Fruit fly (Drosophila melanogaster) whole organism, embryonic: ENCODE results near the gene CoRest.

Experiments
- BtbVII ChIP-seq: fragments of 200-800 bp; sonication (Bioruptor generic); optimal IDR thresholded peaks from 3 replicates; lab custom pipeline; 2017; ENCODE audit warnings: missing biosample characterization, mild to moderate bottlenecking, missing genetic modification characterization
- CG10147 ChIP-seq: fragments of 200-800 bp; sonication (Bioruptor generic); optimal IDR thresholded peaks from 2 replicates; lab custom pipeline; 2019; ENCODE audit warnings: missing biosample characterization, mild to moderate bottlenecking, missing genetic modification characterization, moderate library complexity
- CG1024 ChIP-seq: fragments of 200-800 bp; sonication (Bioruptor generic); IDR thresholded peaks from 2 replicates; pipeline ENCODE4 v1.3.6; 2022; ENCODE audit warnings: missing biosample characterization, missing genetic modification characterization
- CG10431 ChIP-seq: fragments of 200-800 bp; sonication (Bioruptor generic); optimal IDR thresholded peaks from 3 replicates; lab custom pipeline; 2018; ENCODE audit warnings: missing biosample characterization, mild to moderate bottlenecking, missing genetic modification characterization
- CG10565 ChIP-seq: fragments of 200-800 bp; sonication (Bioruptor generic); optimal IDR thresholded peaks from 3 replicates; lab custom pipeline; 2016; ENCODE audit warnings: missing biosample characterization, mild to moderate bottlenecking, missing genetic modification characterization
- CG11456 ChIP-seq: fragments of 200-800 bp; sonication (Bioruptor generic); IDR thresholded peaks from 3 replicates; pipeline ENCODE4 v1.3.6; 2022; ENCODE audit warnings: missing biosample characterization, missing genetic modification characterization
- CG12299 ChIP-seq: fragments of 200-800 bp; sonication (Bioruptor generic); optimal IDR thresholded peaks from 2 replicates; lab custom pipeline; 2018; ENCODE audit warnings: missing biosample characterization, mild to moderate bottlenecking, missing genetic modification characterization
- CG15269 ChIP-seq: fragments of 200-800 bp; sonication (Bioruptor generic); optimal IDR thresholded peaks from 2 replicates; lab custom pipeline; 2018; ENCODE audit warnings: missing biosample characterization, mild to moderate bottlenecking, missing genetic modification characterization, moderate library complexity
- CG1529 ChIP-seq: fragments of 200-800 bp; sonication (Bioruptor generic); optimal IDR thresholded peaks from 3 replicates; lab custom pipeline; 2018; ENCODE audit warnings: missing biosample characterization, missing genetic modification characterization
- CG17359 ChIP-seq: fragments of 200-800 bp; sonication (Bioruptor generic); optimal IDR thresholded peaks from 3 replicates; lab custom pipeline; 2018; ENCODE audit warnings: missing biosample characterization, mild to moderate bottlenecking, missing genetic modification characterization, moderate library complexity
- CG17612 ChIP-seq: fragments of 200-800 bp; sonication (Bioruptor generic); IDR thresholded peaks from 2 replicates; pipeline ENCODE4 v1.3.6; 2022; ENCODE audit warnings: missing biosample characterization, missing genetic modification characterization
- CG2875 ChIP-seq: fragments of 200-800 bp; sonication (Bioruptor generic); optimal IDR thresholded peaks from 2 replicates; lab custom pipeline; 2017; ENCODE audit warnings: missing biosample characterization, mild to moderate bottlenecking, missing genetic modification characterization, missing genetic modification reagents
- CG30403 ChIP-seq: fragments of 200-800 bp; sonication (Bioruptor generic); optimal IDR thresholded peaks from 3 replicates; lab custom pipeline; 2016; ENCODE audit warnings: missing biosample characterization, missing genetic modification characterization
- CG3847 ChIP-seq: fragments of 200-800 bp; sonication (Bioruptor generic); IDR thresholded peaks from 2 replicates; pipeline ENCODE4 v1.3.6; 2022; ENCODE audit warnings: missing biosample characterization, missing genetic modification characterization
- CG42726 ChIP-seq: fragments of 200-800 bp; sonication (Bioruptor generic); IDR thresholded peaks from 2 replicates; pipeline ENCODE4 v1.3.6; 2022; ENCODE audit warnings: missing biosample characterization, missing genetic modification characterization; ENCODE audit not compliant: partially characterized antibody
- CG6654 ChIP-seq: fragments of 200-800 bp; sonication (Bioruptor generic); optimal IDR thresholded peaks from 2 replicates; lab custom pipeline; 2017; ENCODE audit warnings: missing biosample characterization, mild to moderate bottlenecking, missing genetic modification characterization
- CG6683 ChIP-seq: fragments of 200-800 bp; sonication (Bioruptor generic); optimal IDR thresholded peaks from 2 replicates; lab custom pipeline; 2017; ENCODE audit warnings: missing biosample characterization, mild to moderate bottlenecking, missing genetic modification characterization, missing genetic modification reagents
- CG6854 ChIP-seq: fragments of 200-800 bp; sonication (Bioruptor generic); optimal IDR thresholded peaks from 3 replicates; lab custom pipeline; 2017; ENCODE audit warnings: missing biosample characterization, mild to moderate bottlenecking, missing genetic modification characterization
- CG7357 ChIP-seq: fragments of 200-800 bp; sonication (Bioruptor generic); IDR thresholded peaks from 3 replicates; pipeline ENCODE4 v1.3.6; 2022; ENCODE audit warnings: missing biosample characterization, missing genetic modification characterization
- CG7987 ChIP-seq: fragments of 200-800 bp; sonication (Bioruptor generic); optimal IDR thresholded peaks from 2 replicates; lab custom pipeline; 2018; ENCODE audit warnings: missing biosample characterization, mild to moderate bottlenecking, missing genetic modification characterization, moderate library complexity
- CG9215 ChIP-seq: fragments of 200-800 bp; sonication (Bioruptor generic); IDR thresholded peaks from 2 replicates; pipeline ENCODE4 v1.3.6; 2022; ENCODE audit warnings: missing biosample characterization, missing genetic modification characterization
- Doc2 ChIP-seq: fragments of 200-800 bp; sonication (Bioruptor generic); IDR thresholded peaks from 2 replicates; pipeline ENCODE4 v1.3.6; 2022; ENCODE audit warnings: missing biosample characterization, missing genetic modification characterization
- HLH54F ChIP-seq: fragments of 200-800 bp; sonication (Bioruptor generic); optimal IDR thresholded peaks from 3 replicates; lab custom pipeline; 2016; ENCODE audit warnings: missing biosample characterization, missing genetic modification characterization
- Hand ChIP-seq: fragments of 200-800 bp; sonication (Bioruptor generic); optimal IDR thresholded peaks from 2 replicates; lab custom pipeline; 2017; ENCODE audit warnings: mild to moderate bottlenecking, missing biosample characterization, missing genetic modification reagents, missing genetic modification characterization
- Hmr ChIP-seq: fragments of 200-800 bp; sonication (Bioruptor generic); optimal IDR thresholded peaks from 3 replicates; lab custom pipeline; 2017; ENCODE audit warnings: mild to moderate bottlenecking, missing biosample characterization, missing genetic modification reagents, missing genetic modification characterization
- Hmx ChIP-seq: fragments of 200-800 bp; sonication (Bioruptor generic); optimal IDR thresholded peaks from 2 replicates; lab custom pipeline; 2016; ENCODE audit warnings: missing biosample characterization, missing genetic modification characterization
- Jarid2 ChIP-seq: fragments of 200-800 bp; sonication (Bioruptor generic); optimal IDR thresholded peaks from 3 replicates; lab custom pipeline; 2017; ENCODE audit warnings: mild to moderate bottlenecking, missing biosample characterization, missing genetic modification reagents, missing genetic modification characterization
- MTF-1 ChIP-seq: fragments of 200-800 bp; sonication (Bioruptor generic); optimal IDR thresholded peaks from 2 replicates; lab custom pipeline; 2018; ENCODE audit warnings: missing biosample characterization, mild to moderate bottlenecking, missing genetic modification characterization, borderline replicate concordance
- Nf-YC ChIP-seq: fragments of 200-800 bp; optimal IDR thresholded peaks from 3 replicates; lab custom pipeline; 2019; ENCODE audit warnings: missing biosample characterization, mild to moderate bottlenecking, missing genetic modification characterization, moderate library complexity
- Oaz ChIP-seq: fragments of 200-800 bp; sonication (Bioruptor generic); IDR thresholded peaks from 2 replicates; pipeline ENCODE4 v1.3.6; 2022; ENCODE audit warnings: missing biosample characterization, missing genetic modification characterization
- PHDP ChIP-seq: fragments of 200-800 bp; sonication (Bioruptor generic); optimal IDR thresholded peaks from 3 replicates; lab custom pipeline; 2018; ENCODE audit warnings: missing biosample characterization, mild to moderate bottlenecking, missing genetic modification characterization, moderate library complexity
- Ptx1 ChIP-seq: fragments of 200-800 bp; sonication (Bioruptor generic); IDR thresholded peaks from 2 replicates; pipeline ENCODE4 v1.3.6; 2022; ENCODE audit warnings: missing biosample characterization, missing genetic modification characterization
- TFAM ChIP-seq: fragments of 200-800 bp; sonication (Bioruptor generic); optimal IDR thresholded peaks from 2 replicates; lab custom pipeline; 2017; ENCODE audit warnings: missing biosample characterization, missing genetic modification characterization, inconsistent platforms
- Usf ChIP-seq: fragments of 200-800 bp; sonication (Bioruptor generic); optimal IDR thresholded peaks from 2 replicates; lab custom pipeline; 2017; ENCODE audit warnings: missing genotype, missing biosample characterization, missing genetic modification characterization
- bcd ChIP-seq: fragments of 200-800 bp; sonication (Bioruptor generic); optimal IDR thresholded peaks from 2 replicates; lab custom pipeline; 2017; ENCODE audit warnings: missing biosample characterization, mild to moderate bottlenecking, missing genetic modification characterization
- eve ChIP-seq, 2 experiments: fragments of >200 bp; optimal IDR thresholded peaks; 2 replicates each; lab custom pipeline; 2017; ENCODE audit warnings: missing biosample characterization in 2 of 2, missing genetic modification characterization in 2 of 2
- fd102C ChIP-seq: fragments of 200-800 bp; sonication (Bioruptor generic); optimal IDR thresholded peaks from 2 replicates; lab custom pipeline; 2018; ENCODE audit warnings: missing biosample characterization, mild to moderate bottlenecking, missing genetic modification characterization, moderate library complexity
- fru ChIP-seq: fragments of >200 bp; optimal IDR thresholded peaks from 2 replicates; lab custom pipeline; 2017
- grau ChIP-seq: fragments of 200-800 bp; optimal IDR thresholded peaks from 3 replicates; lab custom pipeline; 2019; ENCODE audit warnings: missing biosample characterization, mild to moderate bottlenecking, missing genetic modification characterization, moderate library complexity
- gt ChIP-seq: fragments of 200-800 bp; sonication (Bioruptor generic); IDR thresholded peaks from 2 replicates; pipeline ENCODE4 v1.3.6; 2022; ENCODE audit warnings: missing biosample characterization, missing genetic modification characterization
- hb ChIP-seq: fragments of 200-800 bp; sonication (Bioruptor generic); IDR thresholded peaks from 3 replicates; pipeline ENCODE4 v1.3.6; 2022; ENCODE audit warnings: missing biosample characterization, missing genetic modification characterization; ENCODE audit not compliant: partially characterized antibody
- ind ChIP-seq: fragments of 200-800 bp; sonication (Bioruptor generic); optimal IDR thresholded peaks from 3 replicates; lab custom pipeline; 2016; ENCODE audit warnings: missing biosample characterization, missing genetic modification characterization
- inv ChIP-seq: fragments of 200-800 bp; sonication (Bioruptor generic); IDR thresholded peaks from 2 replicates; pipeline ENCODE4 v1.3.6; 2022; ENCODE audit warnings: missing biosample characterization, missing genetic modification characterization; ENCODE audit not compliant: partially characterized antibody
- luna ChIP-seq: fragments of 200-800 bp; sonication (Bioruptor generic); optimal IDR thresholded peaks from 2 replicates; lab custom pipeline; 2016; ENCODE audit warnings: missing biosample characterization, missing genetic modification characterization
- phol ChIP-seq: fragments of 200-800 bp; sonication (Bioruptor generic); optimal IDR thresholded peaks from 3 replicates; lab custom pipeline; 2018; ENCODE audit warnings: missing biosample characterization, mild to moderate bottlenecking, missing genetic modification characterization, moderate library complexity
- ro ChIP-seq: fragments of 200-800 bp; sonication (Bioruptor generic); IDR thresholded peaks from 2 replicates; pipeline ENCODE4 v1.3.6; 2022; ENCODE audit warnings: missing biosample characterization, missing genetic modification characterization
- salm ChIP-seq: fragments of 200-800 bp; sonication (Bioruptor generic); optimal IDR thresholded peaks from 2 replicates; lab custom pipeline; 2018; ENCODE audit warnings: missing biosample characterization, mild to moderate bottlenecking, missing genetic modification characterization
- sim ChIP-seq: fragments of 200-800 bp; sonication (Bioruptor generic); IDR thresholded peaks from 2 replicates; pipeline ENCODE4 v1.3.6; 2022; ENCODE audit warnings: missing biosample characterization, missing genetic modification characterization
- sna ChIP-seq: fragments of 200-800 bp; sonication (Bioruptor generic); IDR thresholded peaks from 2 replicates; pipeline ENCODE4 v1.3.6; 2022; ENCODE audit warnings: missing biosample characterization, missing genetic modification characterization; ENCODE audit not compliant: partially characterized antibody
- sqz ChIP-seq: fragments of 200-800 bp; sonication (Bioruptor generic); optimal IDR thresholded peaks from 3 replicates; lab custom pipeline; 2018; ENCODE audit warnings: missing biosample characterization, mild to moderate bottlenecking, missing genetic modification characterization

The CoRest gene

dm6 chrX:19497782-19498440 is 23.8 kb upstream of the CoRest start (continued):
- no peak for TF ChIP-seq salm (tag; lab: Kevin White, UChicago)
- no peak for TF ChIP-seq CG6683 (GFP tag; lab: Kevin White, UChicago)
- no peak for TF ChIP-seq Doc2 (GFP tag; lab: Robert Waterston, UW)
- TF ChIP-seq CG12299 (tag; lab: Kevin White, UChicago), result peak; percentile 20
- no peak for TF ChIP-seq CG1529 (GFP tag; lab: Kevin White, UChicago)
- no peak for TF ChIP-seq hb (GFP tag; lab: Robert Waterston, UW)
- TF ChIP-seq CG6854 (GFP tag; lab: Kevin White, UChicago), result no peak
- no peak for TF ChIP-seq sim
- TF ChIP-seq luna (GFP tag; lab: Kevin White, UChicago), result no peak
- TF ChIP-seq grau (tag; lab: Kevin White, UChicago), result peak; percentile 9
- no peak for TF ChIP-seq CG17612
- TF ChIP-seq CG3847 (GFP tag; lab: Robert Waterston, UW), result no peak
- no peak for TF ChIP-seq CG10565
- no peak for TF ChIP-seq Hmx (GFP tag; lab: Kevin White, UChicago)
- TF ChIP-seq CG30403, result no peak
- TF ChIP-seq CG11456 (GFP tag; lab: Robert Waterston, UW), result no peak
- no peak for TF ChIP-seq TFAM (GFP tag; lab: Kevin White, UChicago)
- no peak for TF ChIP-seq Oaz (GFP tag; lab: Robert Waterston, UW)
- no peak for TF ChIP-seq ind (GFP tag; lab: Kevin White, UChicago)
- no peak for TF ChIP-seq CG9215 (GFP tag; lab: Robert Waterston, UW)
- no peak for TF ChIP-seq CG10431 (GFP tag; lab: Kevin White, UChicago)
- no peak for TF ChIP-seq ro (GFP tag; lab: Robert Waterston, UW)
- no peak for TF ChIP-seq gt (GFP tag; lab: Robert Waterston, UW)
- no peak for TF ChIP-seq phol (tag; lab: Kevin White, UChicago)
- TF ChIP-seq CG10147, result no peak
- TF ChIP-seq Usf, result no peak
- TF ChIP-seq Jarid2 (GFP tag; lab: Kevin White, UChicago), result peak; percentile 11
- TF ChIP-seq CG7987, result no peak
- TF ChIP-seq Hmr (GFP tag; lab: Kevin White, UChicago), result peak; percentile 63
- TF ChIP-seq BtbVII (GFP tag; lab: Kevin White, UChicago), result no peak
- no peak for TF ChIP-seq bcd
- no peak for TF ChIP-seq PHDP (tag; lab: Kevin White, UChicago)
- TF ChIP-seq sqz (GFP tag; lab: Kevin White, UChicago), result no peak
- TF ChIP-seq CG42726 (GFP tag; lab: Robert Waterston, UW), result peak; percentile 29; the same call in 1 of the 2 replicates
- no peak for TF ChIP-seq Ptx1 (GFP tag; lab: Robert Waterston, UW)
- TF ChIP-seq CG15269, result no peak
- peak; percentile 43 for TF ChIP-seq Hand (GFP tag; lab: Kevin White, UChicago)
- no peak for TF ChIP-seq MTF-1 (GFP tag; lab: Kevin White, UChicago)
- no peak for TF ChIP-seq CG6654 (GFP tag; lab: Kevin White, UChicago)
- TF ChIP-seq eve (GFP tag; optimal IDR thresholded peaks at IDR 0.05; lab: Kevin White, UChicago), result no peak
- TF ChIP-seq HLH54F (GFP tag; lab: Kevin White, UChicago), result no peak
- TF ChIP-seq CG2875 (GFP tag; lab: Kevin White, UChicago), result no peak
- no peak for TF ChIP-seq sna (GFP tag; lab: Robert Waterston, UW)
- TF ChIP-seq inv, result peak; percentile 23; the same call in 1 of the 2 replicates
- TF ChIP-seq CG1024 (GFP tag; lab: Robert Waterston, UW), result no peak
- no peak for TF ChIP-seq fru (lab: Kevin White, UChicago)
- no peak for TF ChIP-seq CG17359 (tag; lab: Kevin White, UChicago)
- no peak for TF ChIP-seq fd102C
- no peak for TF ChIP-seq CG7357
- no peak for TF ChIP-seq Nf-YC (tag; lab: Kevin White, UChicago)
